Worm (Caenorhabditis elegans) whole organism, L1 larva: ENCODE results near the gene F49C5.7.

Experiments
- irx-1 ChIP-seq: sonication (generic microtip); optimal IDR thresholded peaks from 2 replicates; lab custom pipeline; 2016; ENCODE audit warnings: missing genetic modification characterization, missing compliant biosample characterization
- tbx-2 ChIP-seq: sonication (generic microtip); optimal IDR thresholded peaks from 2 replicates; lab custom pipeline; 2016; ENCODE audit warnings: missing genetic modification characterization, missing compliant biosample characterization

ce11 chrII:12550940-12551339, 15.0 kb upstream of the F49C5.7 start:
- TF ChIP-seq tbx-2 (tag; lab: Kevin White, UChicago), result no peak
- TF ChIP-seq irx-1, result no peak
